Worm (Caenorhabditis elegans) whole organism, mixed stage, embryonic: ENCODE results near the gene oig-2.
"Not testable (repeated sequence)": the region's sequence is repeated elsewhere in the genome, so short reads cannot be mapped to it uniquely, and the experiment has no call there.

Experiments
- M03D4.4 ChIP-seq: sonication (generic microtip); optimal IDR thresholded peaks from 2 replicates; lab custom pipeline; 2017; ENCODE audit warnings: mild to moderate bottlenecking, missing genetic modification characterization, missing compliant biosample characterization
- bed-3 ChIP-seq: fragments of 200-800 bp; sonication (Bioruptor generic); optimal IDR thresholded peaks from 3 replicates; lab custom pipeline; 2018; ENCODE audit warnings: mild to moderate bottlenecking, missing genetic modification characterization, moderate library complexity, missing compliant biosample characterization
- blmp-1 ChIP-seq: fragments of 150-350 bp; optimal IDR thresholded peaks from 2 replicates; lab custom pipeline; 2014; ENCODE audit warnings: missing biosample characterization, missing genetic modification characterization
- ceh-39 ChIP-seq: fragments of 150-350 bp; optimal IDR thresholded peaks from 2 replicates; lab custom pipeline; 2014; ENCODE audit warnings: missing biosample characterization, missing genetic modification characterization
- ceh-43 ChIP-seq: fragments of 200-800 bp; sonication (Bioruptor generic); optimal IDR thresholded peaks from 2 replicates; lab custom pipeline; 2018; ENCODE audit warnings: mild to moderate bottlenecking, missing genetic modification characterization, moderate library complexity, missing compliant biosample characterization
- ceh-83 ChIP-seq: fragments of 200-800 bp; sonication (Bioruptor generic); optimal IDR thresholded peaks from 2 replicates; lab custom pipeline; 2018; ENCODE audit warnings: mild to moderate bottlenecking, missing genetic modification characterization, missing compliant biosample characterization
- ces-1 ChIP-seq: fragments of 150-350 bp; optimal IDR thresholded peaks from 2 replicates; lab custom pipeline; 2014; ENCODE audit warnings: missing biosample characterization, missing genetic modification reagents, missing genetic modification characterization
- cnd-1 ChIP-seq: fragments of 200-800 bp; sonication (Bioruptor generic); optimal IDR thresholded peaks from 2 replicates; lab custom pipeline; 2018; ENCODE audit warnings: mild to moderate bottlenecking, missing genetic modification characterization, missing compliant biosample characterization
- drap-1 ChIP-seq: fragments of 200-800 bp; sonication (Bioruptor generic); optimal IDR thresholded peaks from 3 replicates; lab custom pipeline; 2018; ENCODE audit warnings: mild to moderate bottlenecking, missing genetic modification characterization, missing compliant biosample characterization
- elt-1 ChIP-seq: sonication (generic microtip); optimal IDR thresholded peaks from 2 replicates; lab custom pipeline; 2017; ENCODE audit warnings: missing genetic modification characterization, mild to moderate bottlenecking, missing compliant biosample characterization, antibody characterized with exemption, moderate library complexity, borderline replicate concordance; ENCODE audit not compliant: insufficient read depth
- elt-3 ChIP-seq: fragments of 150-350 bp; optimal IDR thresholded peaks from 2 replicates; lab custom pipeline; 2014; ENCODE audit warnings: missing biosample characterization, missing genetic modification characterization
- flh-1 ChIP-seq: fragments of 200-800 bp; sonication (Bioruptor generic); optimal IDR thresholded peaks from 2 replicates; lab custom pipeline; 2018; ENCODE audit warnings: mild to moderate bottlenecking, missing genetic modification characterization, moderate library complexity, missing compliant biosample characterization
- ham-2 ChIP-seq: fragments of 200-800 bp; sonication (Bioruptor generic); optimal IDR thresholded peaks from 2 replicates; lab custom pipeline; 2018; ENCODE audit warnings: mild to moderate bottlenecking, missing genetic modification characterization, missing compliant biosample characterization
- hlh-1 ChIP-seq: fragments of 150-350 bp; optimal IDR thresholded peaks from 2 replicates; lab custom pipeline; 2014; ENCODE audit warnings: missing biosample characterization, missing genetic modification reagents, missing genetic modification characterization
- lin-13 ChIP-seq: fragments of 150-350 bp; optimal IDR thresholded peaks from 2 replicates; lab custom pipeline; 2014; ENCODE audit warnings: missing biosample characterization, missing genetic modification characterization
- lin-32 ChIP-seq: fragments of 200-800 bp; sonication (Bioruptor generic); optimal IDR thresholded peaks from 2 replicates; lab custom pipeline; 2018; ENCODE audit warnings: mild to moderate bottlenecking, missing genetic modification characterization, missing compliant biosample characterization
- lsy-2 ChIP-seq: fragments of 150-350 bp; optimal IDR thresholded peaks from 2 replicates; lab custom pipeline; 2014; ENCODE audit warnings: missing biosample characterization, missing genetic modification characterization
- mab-5 ChIP-seq: fragments of 150-350 bp; optimal IDR thresholded peaks from 2 replicates; lab custom pipeline; 2014; ENCODE audit warnings: missing biosample characterization, missing genetic modification characterization
- mep-1 ChIP-seq: fragments of 150-350 bp; optimal IDR thresholded peaks from 2 replicates; lab custom pipeline; 2017; ENCODE audit warnings: missing biosample characterization, missing genetic modification reagents, missing genetic modification characterization, inconsistent platforms
- mls-2 ChIP-seq: sonication (generic microtip); optimal IDR thresholded peaks from 2 replicates; lab custom pipeline; 2016; ENCODE audit warnings: mild to moderate bottlenecking, missing genetic modification characterization, moderate library complexity, missing compliant biosample characterization
- nhr-12 ChIP-seq: fragments of 150-350 bp; optimal IDR thresholded peaks from 2 replicates; lab custom pipeline; 2014; ENCODE audit warnings: missing biosample characterization, missing genetic modification characterization
- nhr-2 ChIP-seq: fragments of 150-350 bp; optimal IDR thresholded peaks from 2 replicates; lab custom pipeline; 2014; ENCODE audit warnings: missing biosample characterization, missing genetic modification characterization
- nhr-237 ChIP-seq: fragments of 150-350 bp; optimal IDR thresholded peaks from 2 replicates; lab custom pipeline; 2014; ENCODE audit warnings: missing biosample characterization, missing genetic modification characterization
- nhr-28 ChIP-seq: fragments of 150-350 bp; optimal IDR thresholded peaks from 2 replicates; lab custom pipeline; 2014; ENCODE audit warnings: missing biosample characterization, missing genetic modification characterization
- nhr-76 ChIP-seq: sonication (generic microtip); optimal IDR thresholded peaks from 2 replicates; lab custom pipeline; 2017; ENCODE audit warnings: missing biosample characterization, missing genetic modification characterization
- pha-4 ChIP-seq: fragments of 150-350 bp; optimal IDR thresholded peaks from 2 replicates; lab custom pipeline; 2018; ENCODE audit warnings: missing biosample characterization, missing genetic modification reagents, missing genetic modification characterization
- sem-2 ChIP-seq: fragments of 200-800 bp; sonication (Bioruptor generic); optimal IDR thresholded peaks from 2 replicates; lab custom pipeline; 2018; ENCODE audit warnings: mild to moderate bottlenecking, missing genetic modification characterization, missing compliant biosample characterization
- snpc-4 ChIP-seq: fragments of 150-350 bp; optimal IDR thresholded peaks from 2 replicates; lab custom pipeline; 2014; ENCODE audit warnings: missing biosample characterization, missing genetic modification characterization
- sptf-1 ChIP-seq: sonication (generic microtip); optimal IDR thresholded peaks from 2 replicates; lab custom pipeline; 2017; ENCODE audit warnings: mild to moderate bottlenecking, missing genetic modification characterization, moderate library complexity, missing compliant biosample characterization
- tbx-8 ChIP-seq: fragments of 200-800 bp; sonication (Bioruptor generic); optimal IDR thresholded peaks from 2 replicates; lab custom pipeline; 2018; ENCODE audit warnings: mild to moderate bottlenecking, missing genetic modification characterization, moderate library complexity, missing compliant biosample characterization
- unc-120 ChIP-seq: sonication (generic microtip); optimal IDR thresholded peaks from 2 replicates; lab custom pipeline; 2017; ENCODE audit warnings: missing genetic modification characterization, missing compliant biosample characterization; ENCODE audit not compliant: poor library complexity, severe bottlenecking
- unc-39 ChIP-seq: fragments of 150-350 bp; optimal IDR thresholded peaks from 2 replicates; lab custom pipeline; 2014; ENCODE audit warnings: missing biosample characterization, missing genetic modification characterization
- unc-62 ChIP-seq: fragments of 150-350 bp; optimal IDR thresholded peaks from 2 replicates; lab custom pipeline; 2014; ENCODE audit warnings: missing biosample characterization, missing genetic modification reagents, missing genetic modification characterization
- zip-8 ChIP-seq: fragments of 150-350 bp; optimal IDR thresholded peaks from 2 replicates; lab custom pipeline; 2014; ENCODE audit warnings: missing biosample characterization, missing genetic modification characterization
- ztf-11 ChIP-seq: fragments of 150-350 bp; optimal IDR thresholded peaks from 2 replicates; lab custom pipeline; 2014; ENCODE audit warnings: missing biosample characterization, missing genetic modification characterization

Gene oig-2

ce11 chrII:13031649-13032191, 23.8 kb upstream of the oig-2 start, which contains the start of gene F18A11.2:
Gene F18A11.2 (plus strand): TSS chrII:13031699.
- not testable (repeated sequence) for TF ChIP-seq ceh-83; bed-3 (GFP tag; lab: Kevin White, UChicago); pha-4 (tag; lab: Kevin White, UChicago)

ce11 chrII:13030567-13031188, 22.7 kb upstream of the oig-2 start:
- TF ChIP-seq unc-62 (GFP tag; lab: Kevin White, UChicago) (peak; percentile 4), ces-1 (GFP tag; lab: Kevin White, UChicago) (peak; percentile 18), elt-3 (tag; lab: Kevin White, UChicago) (no peak), hlh-1 (tag; lab: Kevin White, UChicago) (no peak), sem-2 (GFP tag; lab: Kevin White, UChicago) (no peak), lin-13 (tag; lab: Kevin White, UChicago) (peak; percentile 53), flh-1 (GFP tag; lab: Kevin White, UChicago) (no peak), cnd-1 (no peak), mab-5 (peak; percentile 33), ceh-43 (GFP tag; lab: Kevin White, UChicago) (no peak), M03D4.4 (tag; lab: Kevin White, UChicago) (no peak), drap-1 (GFP tag; lab: Kevin White, UChicago) (no peak), nhr-28 (tag; lab: Kevin White, UChicago) (no peak), unc-120 (peak; percentile 65), unc-39 (tag; lab: Kevin White, UChicago) (no peak), sptf-1 (no peak), nhr-12 (tag; lab: Kevin White, UChicago) (no peak), nhr-237 (tag; lab: Kevin White, UChicago) (peak; percentile 37), ceh-39 (tag; lab: Kevin White, UChicago) (no peak), tbx-8 (GFP tag; lab: Kevin White, UChicago) (no peak), ztf-11 (tag; lab: Kevin White, UChicago) (no peak), bed-3 (GFP tag; lab: Kevin White, UChicago) (no peak), mep-1 (tag; lab: Kevin White, UChicago) (peak; percentile 40), ham-2 (GFP tag; lab: Kevin White, UChicago) (peak; percentile 3), pha-4 (tag; lab: Kevin White, UChicago) (peak; percentile 39), lsy-2 (peak; percentile 31), elt-1 (tag; lab: Kevin White, UChicago) (peak; percentile 20), lin-32 (GFP tag; lab: Kevin White, UChicago) (no peak)

ce11 chrII:13030051-13030437, 22.1 kb upstream of the oig-2 start:
- TF ChIP-seq sem-2 (GFP tag; lab: Kevin White, UChicago): no peak
- TF ChIP-seq pha-4 (tag; lab: Kevin White, UChicago): no peak
- TF ChIP-seq drap-1 (GFP tag; lab: Kevin White, UChicago): no peak
- no peak for TF ChIP-seq nhr-237 (tag; lab: Kevin White, UChicago)
- TF ChIP-seq ztf-11 (tag; lab: Kevin White, UChicago): no peak
- TF ChIP-seq blmp-1 (tag; lab: Kevin White, UChicago): no peak
- TF ChIP-seq elt-3 (tag; lab: Kevin White, UChicago): no peak
- no peak for TF ChIP-seq tbx-8 (GFP tag; lab: Kevin White, UChicago)
- peak; percentile 21 for TF ChIP-seq sptf-1
- TF ChIP-seq nhr-2 (tag; lab: Kevin White, UChicago): no peak
- peak; percentile 9 for TF ChIP-seq ham-2 (GFP tag; lab: Kevin White, UChicago)
- peak; percentile 35 for TF ChIP-seq unc-62 (GFP tag; lab: Kevin White, UChicago)
- no peak for TF ChIP-seq nhr-28 (tag; lab: Kevin White, UChicago)
- TF ChIP-seq M03D4.4 (tag; lab: Kevin White, UChicago): no peak
- TF ChIP-seq unc-39 (tag; lab: Kevin White, UChicago): no peak
- no peak for TF ChIP-seq mep-1 (tag; lab: Kevin White, UChicago)
- TF ChIP-seq lin-32 (GFP tag; lab: Kevin White, UChicago): no peak
- TF ChIP-seq bed-3 (GFP tag; lab: Kevin White, UChicago): no peak
- TF ChIP-seq lsy-2: no peak
- no peak for TF ChIP-seq ceh-43 (GFP tag; lab: Kevin White, UChicago)
- no peak for TF ChIP-seq zip-8 (tag; lab: Kevin White, UChicago)
- peak; percentile 24 for TF ChIP-seq hlh-1 (tag; lab: Kevin White, UChicago)
- no peak for TF ChIP-seq nhr-76 (tag; lab: Kevin White, UChicago)
- no peak for TF ChIP-seq lin-13 (tag; lab: Kevin White, UChicago)
- TF ChIP-seq cnd-1: peak; percentile 53
- TF ChIP-seq ceh-83: no peak
- TF ChIP-seq mls-2 (tag; lab: Kevin White, UChicago): no peak
- TF ChIP-seq ces-1 (GFP tag; lab: Kevin White, UChicago): peak; percentile 33
- TF ChIP-seq mab-5: no peak
- no peak for TF ChIP-seq flh-1 (GFP tag; lab: Kevin White, UChicago)
- TF ChIP-seq nhr-12 (tag; lab: Kevin White, UChicago): no peak
- no peak for TF ChIP-seq elt-1 (tag; lab: Kevin White, UChicago)
- peak; percentile 36 for TF ChIP-seq unc-120
- no peak for TF ChIP-seq snpc-4 (tag; lab: Kevin White, UChicago)
- no peak for TF ChIP-seq ceh-39 (tag; lab: Kevin White, UChicago)
